Worm (Caenorhabditis elegans): Measurements from ENCODE around the gene M02D8.5.
A peak's percentile ranks its signal among the peaks of the same experiment; 100 is the strongest.

The M02D8.5 gene

DNA sequence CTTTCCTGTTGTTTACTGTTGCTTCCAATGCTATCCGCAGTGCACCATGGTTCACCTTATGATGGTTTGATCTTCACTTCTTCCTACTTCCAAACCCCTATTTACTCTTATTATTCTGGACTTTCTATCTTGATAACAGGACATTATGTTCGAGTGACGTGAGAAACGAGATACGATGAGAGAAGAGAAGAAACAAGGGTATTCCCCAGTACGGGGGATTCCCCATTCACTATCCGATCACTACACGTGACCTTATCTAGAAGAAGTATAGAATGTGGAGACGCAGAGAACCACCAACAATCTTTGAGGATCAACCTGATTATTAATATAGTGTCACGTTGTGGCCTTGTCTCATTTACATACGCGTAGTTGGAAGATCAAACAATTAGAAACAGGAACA, 8.9 kb downstream of the M02D8.5 start (continued):
- TF ChIP-seq mbf-1 (tag; optimal IDR thresholded peaks at IDR 0.05) (no peak), gmeb-1 (tag; optimal IDR thresholded peaks at IDR 0.05) (no peak), ztf-1 (GFP tag; conservative IDR thresholded peaks at IDR 0.05) (no peak), nhr-6 (tag; optimal IDR thresholded peaks at IDR 0.05) (no peak), nhr-10 (tag; optimal IDR thresholded peaks at IDR 0.05) (no peak), sem-4 (tag; optimal IDR thresholded peaks at IDR 0.05) (no peak), ama-1 (optimal IDR thresholded peaks at IDR 0.05) (no peak), mab-5 (tag; optimal IDR thresholded peaks at IDR 0.05) (no peak), aly-2 (tag; optimal IDR thresholded peaks at IDR 0.05) (no peak), nhr-237 (tag; optimal IDR thresholded peaks at IDR 0.05) (no peak), unc-39 (tag; optimal IDR thresholded peaks at IDR 0.05) (no peak), ceh-82 (tag; optimal IDR thresholded peaks at IDR 0.05) (no peak), C34F6.9 (tag; optimal IDR thresholded peaks at IDR 0.05) (no peak), elt-1 (tag; optimal IDR thresholded peaks at IDR 0.05) (no peak), crh-2 (tag; optimal IDR thresholded peaks at IDR 0.05) (peak; percentile 33), lin-13 (GFP tag; optimal IDR thresholded peaks at IDR 0.05) (no peak), unc-55 (GFP tag; optimal IDR thresholded peaks at IDR 0.05) (no peak), F13H6.1 (tag; optimal IDR thresholded peaks at IDR 0.05) (no peak), lin-39 (tag; optimal IDR thresholded peaks at IDR 0.05) (no peak), nhr-12 (tag; optimal IDR thresholded peaks at IDR 0.05) (no peak), skn-1 (tag; optimal IDR thresholded peaks at IDR 0.05) (no peak), sma-9 (GFP tag; optimal IDR thresholded peaks at IDR 0.05) (peak; percentile 97), sma-9 (tag; optimal IDR thresholded peaks at IDR 0.05) (no peak), peb-1 (tag; optimal IDR thresholded peaks at IDR 0.05) (no peak)

- TF ChIP-seq zag-1 (tag; optimal IDR thresholded peaks at IDR 0.05) = no peak
- TF ChIP-seq nhr-23 (tag; optimal IDR thresholded peaks at IDR 0.05) = no peak
- TF ChIP-seq sem-4 (tag; optimal IDR thresholded peaks at IDR 0.05) = no peak
- peak; percentile 4 for TF ChIP-seq ama-1 (optimal IDR thresholded peaks at IDR 0.05)
- TF ChIP-seq nhr-10 (tag; optimal IDR thresholded peaks at IDR 0.05) = no peak
- TF ChIP-seq nhr-25 (tag; optimal IDR thresholded peaks at IDR 0.05) = no peak
- TF ChIP-seq unc-55 (GFP tag; optimal IDR thresholded peaks at IDR 0.05) = no peak
- TF ChIP-seq nhr-12 (tag; optimal IDR thresholded peaks at IDR 0.05) = no peak
Measured at ce11 chrX:8750660-8751059, 10.7 kb downstream of the M02D8.5 start, which contains the start of gene asns-2. Gene asns-2 (minus strand): TSS chrX:8750941.

- peak; percentile 37 for TF ChIP-seq nhr-129 (tag; optimal IDR thresholded peaks at IDR 0.05)
- peak; percentile 93 for TF ChIP-seq fos-1 (tag; optimal IDR thresholded peaks at IDR 0.05)
- TF ChIP-seq nhr-21 (tag; optimal IDR thresholded peaks at IDR 0.05) = peak; percentile 23
- TF ChIP-seq sma-3 (GFP tag; optimal IDR thresholded peaks at IDR 0.05) = peak; percentile 33
- no peak for TF ChIP-seq nhr-11 (tag; optimal IDR thresholded peaks at IDR 0.05)
- TF ChIP-seq gmeb-1 (tag; optimal IDR thresholded peaks at IDR 0.05) = peak; percentile 49
- peak; percentile 26 for TF ChIP-seq F13H6.1 (tag; optimal IDR thresholded peaks at IDR 0.05)
- no peak for TF ChIP-seq ztf-4 (tag; optimal IDR thresholded peaks at IDR 0.05)
- TF ChIP-seq crh-2 (tag; optimal IDR thresholded peaks at IDR 0.05) = peak; percentile 49
- no peak for TF ChIP-seq blmp-1 (tag; optimal IDR thresholded peaks at IDR 0.05; ENCODE audit: insufficient read depth)
- peak; percentile 94 for TF ChIP-seq sma-9 (GFP tag; optimal IDR thresholded peaks at IDR 0.05)
- TF ChIP-seq sma-9 (tag; optimal IDR thresholded peaks at IDR 0.05) = no peak
- TF ChIP-seq mab-5 (tag; optimal IDR thresholded peaks at IDR 0.05) = no peak
Measured at ce11 chrX:8750209-8750608, 11.2 kb downstream of the M02D8.5 start.

DNA sequence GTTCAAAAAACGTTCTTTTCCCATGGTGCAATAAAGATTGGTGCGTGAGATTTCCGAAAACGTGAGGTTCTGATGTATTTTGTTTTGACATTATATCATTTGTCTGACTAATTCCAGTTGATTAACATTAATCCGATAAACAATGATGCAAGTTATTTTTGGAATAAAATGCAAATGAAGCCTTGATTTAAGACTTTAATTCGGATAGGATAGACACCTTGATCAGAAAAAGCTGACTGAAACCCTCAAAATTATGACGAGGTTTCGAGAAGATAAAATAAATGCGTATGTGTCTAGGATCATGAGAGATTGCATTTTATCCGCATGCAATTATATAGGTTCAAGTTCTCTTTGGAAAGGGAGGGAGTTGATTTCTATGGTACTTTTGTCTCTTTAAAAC, 15.9 kb downstream of the M02D8.5 start:
- no peak for TF ChIP-seq mbf-1 (tag; optimal IDR thresholded peaks at IDR 0.05)
- no peak for TF ChIP-seq ZK546.5 (tag; optimal IDR thresholded peaks at IDR 0.05)
- no peak for TF ChIP-seq peb-1 (tag; optimal IDR thresholded peaks at IDR 0.05)
- no peak for TF ChIP-seq ztf-11 (tag; optimal IDR thresholded peaks at IDR 0.05)
- no peak for TF ChIP-seq mdl-1 (tag; optimal IDR thresholded peaks at IDR 0.05)
- no peak for TF ChIP-seq unc-39 (tag; optimal IDR thresholded peaks at IDR 0.05)
- TF ChIP-seq nhr-25 (tag; optimal IDR thresholded peaks at IDR 0.05) = no peak
- no peak for TF ChIP-seq ama-1 (optimal IDR thresholded peaks at IDR 0.05)
- TF ChIP-seq gmeb-1 (tag; optimal IDR thresholded peaks at IDR 0.05) = no peak
